Worm (Caenorhabditis elegans): ENCODE data around the gene Y62H9A.16.

Gene Y62H9A.16

DNA sequence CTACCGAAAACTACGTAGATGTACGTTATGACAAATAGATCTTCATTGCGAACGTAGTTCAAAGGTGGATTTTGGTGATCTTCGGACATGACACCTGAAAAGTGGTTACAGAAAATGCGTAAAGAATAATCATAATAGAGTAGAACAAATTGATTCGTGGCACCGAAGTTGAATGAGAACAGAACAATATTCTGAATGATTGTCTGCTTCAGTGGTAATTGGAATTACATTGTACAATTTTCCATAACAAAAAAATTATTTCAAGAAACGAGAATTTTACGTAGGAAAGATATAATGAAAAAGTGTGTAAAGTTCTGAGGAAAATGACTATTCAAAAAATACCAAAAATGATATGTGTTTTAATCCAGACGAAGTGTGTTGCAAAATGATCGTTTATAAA is 15.4 kb upstream of the Y62H9A.16 start, which contains the start of gene Y62H9A.10:
TSS of gene Y62H9A.10 (minus strand) at position 101 of the 400 bp plus-strand sequence.
- no peak for TF ChIP-seq fax-1 (tag; optimal IDR thresholded peaks at IDR 0.05)
- TF ChIP-seq ceh-6 (GFP tag; optimal IDR thresholded peaks at IDR 0.05), result no peak
- no peak for TF ChIP-seq C08G9.2 (tag; optimal IDR thresholded peaks at IDR 0.05)
- TF ChIP-seq madf-2 (tag; optimal IDR thresholded peaks at IDR 0.05), result no peak
- TF ChIP-seq fkh-10 (GFP tag; optimal IDR thresholded peaks at IDR 0.05), result no peak
- TF ChIP-seq ceh-14 (tag; optimal IDR thresholded peaks at IDR 0.05), result no peak
- TF ChIP-seq ceh-48 (tag; optimal IDR thresholded peaks at IDR 0.05), result no peak
- TF ChIP-seq tbx-2 (tag; optimal IDR thresholded peaks at IDR 0.05), result no peak

DNA sequence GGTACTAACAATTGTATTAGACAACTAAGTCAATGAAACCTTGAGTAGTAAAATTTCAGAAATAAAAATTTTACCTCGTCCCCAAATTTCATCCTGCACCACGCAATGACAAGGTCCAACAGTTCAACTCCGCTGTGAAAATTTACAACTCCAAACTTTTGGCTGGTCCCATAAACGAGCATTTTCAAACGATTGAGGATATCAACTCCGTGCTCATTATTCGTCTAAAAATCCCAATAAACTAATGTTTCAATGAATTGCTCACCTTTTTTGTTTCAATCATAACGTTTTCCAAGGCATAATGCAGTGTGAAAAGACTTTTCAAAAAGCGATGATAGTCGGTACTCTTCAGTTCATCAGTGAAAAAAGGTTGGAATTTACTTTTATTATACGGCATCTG is 11.5 kb upstream of the Y62H9A.16 start:
- TF ChIP-seq ets-4 (tag; optimal IDR thresholded peaks at IDR 0.05) (no peak), unc-42 (tag; optimal IDR thresholded peaks at IDR 0.05) (no peak), ttx-3 (tag; optimal IDR thresholded peaks at IDR 0.05) (no peak), unc-3 (GFP tag; conservative IDR thresholded peaks at IDR 0.05) (no peak), unc-3 (tag; optimal IDR thresholded peaks at IDR 0.05) (no peak), ceh-22 (tag; optimal IDR thresholded peaks at IDR 0.05) (no peak), ceh-2 (tag; optimal IDR thresholded peaks at IDR 0.05) (no peak), C08G9.2 (tag; optimal IDR thresholded peaks at IDR 0.05) (no peak), syd-9 (tag; optimal IDR thresholded peaks at IDR 0.05) (no peak), pros-1 (tag; optimal IDR thresholded peaks at IDR 0.05) (no peak), che-1 (tag; optimal IDR thresholded peaks at IDR 0.05) (no peak), unc-55 (GFP tag; optimal IDR thresholded peaks at IDR 0.05) (no peak), ceh-48 (tag; optimal IDR thresholded peaks at IDR 0.05) (no peak), dmd-4 (tag; optimal IDR thresholded peaks at IDR 0.05; ENCODE audit: borderline replicate concordance) (no peak), hlh-15 (tag; optimal IDR thresholded peaks at IDR 0.05) (no peak), hlh-13 (GFP tag; optimal IDR thresholded peaks at IDR 0.05) (no peak), C38D4.7 (GFP tag; optimal IDR thresholded peaks at IDR 0.05) (no peak), hlh-30 (tag; optimal IDR thresholded peaks at IDR 0.05; ENCODE audit: insufficient read depth) (no peak), unc-86 (tag; optimal IDR thresholded peaks at IDR 0.05) (no peak), pax-1 (tag; optimal IDR thresholded peaks at IDR 0.05) (no peak), fkh-6 (tag; optimal IDR thresholded peaks at IDR 0.05) (no peak)

DNA sequence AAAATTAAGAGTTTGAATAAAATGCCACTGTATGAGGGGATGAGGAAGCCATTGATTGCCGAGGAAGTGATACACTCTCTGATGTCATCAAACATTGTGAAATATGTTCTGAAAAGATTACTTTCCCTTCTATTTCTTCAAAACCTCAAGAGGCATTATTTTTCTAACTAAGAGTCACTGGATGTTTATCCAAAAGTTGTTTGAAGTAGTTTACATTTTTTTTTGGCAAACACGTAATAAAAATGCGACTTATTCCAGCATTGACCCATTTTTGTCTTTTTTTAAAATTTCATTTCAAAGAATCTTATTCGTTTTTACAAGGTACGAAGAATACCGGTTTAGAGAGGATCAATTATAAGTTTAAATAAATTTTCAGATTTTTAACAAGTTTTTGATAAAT is 10.8 kb upstream of the Y62H9A.16 start, which contains the start of gene Y62H9A.11:
TSS of gene Y62H9A.11 (minus strand) at position 101 of the 400 bp plus-strand sequence.
- TF ChIP-seq fkh-10 (GFP tag; optimal IDR thresholded peaks at IDR 0.05) (no peak), ceh-30 (tag; optimal IDR thresholded peaks at IDR 0.05) (no peak), tbx-7 (tag; optimal IDR thresholded peaks at IDR 0.05) (no peak), unc-3 (GFP tag; conservative IDR thresholded peaks at IDR 0.05) (no peak), unc-3 (tag; optimal IDR thresholded peaks at IDR 0.05) (no peak), zip-5 (tag; optimal IDR thresholded peaks at IDR 0.05) (no peak), ets-4 (tag; optimal IDR thresholded peaks at IDR 0.05) (no peak), elt-4 (tag; optimal IDR thresholded peaks at IDR 0.05) (no peak), syd-9 (tag; optimal IDR thresholded peaks at IDR 0.05) (no peak), ceh-45 (GFP tag; IDR thresholded peaks at IDR 0.05) (no peak), fax-1 (tag; optimal IDR thresholded peaks at IDR 0.05) (no peak), ceh-22 (tag; optimal IDR thresholded peaks at IDR 0.05) (no peak), nhr-232 (tag; optimal IDR thresholded peaks at IDR 0.05) (no peak), T23F11.4 (GFP tag; optimal IDR thresholded peaks at IDR 0.05) (no peak), ceh-6 (GFP tag; optimal IDR thresholded peaks at IDR 0.05) (no peak), sox-2 (GFP tag; IDR thresholded peaks at IDR 0.05) (no peak), elt-2 (tag; optimal IDR thresholded peaks at IDR 0.05) (no peak), nhr-11 (tag; optimal IDR thresholded peaks at IDR 0.05) (no peak), hlh-30 (tag; optimal IDR thresholded peaks at IDR 0.05; ENCODE audit: insufficient read depth) (no peak)

DNA sequence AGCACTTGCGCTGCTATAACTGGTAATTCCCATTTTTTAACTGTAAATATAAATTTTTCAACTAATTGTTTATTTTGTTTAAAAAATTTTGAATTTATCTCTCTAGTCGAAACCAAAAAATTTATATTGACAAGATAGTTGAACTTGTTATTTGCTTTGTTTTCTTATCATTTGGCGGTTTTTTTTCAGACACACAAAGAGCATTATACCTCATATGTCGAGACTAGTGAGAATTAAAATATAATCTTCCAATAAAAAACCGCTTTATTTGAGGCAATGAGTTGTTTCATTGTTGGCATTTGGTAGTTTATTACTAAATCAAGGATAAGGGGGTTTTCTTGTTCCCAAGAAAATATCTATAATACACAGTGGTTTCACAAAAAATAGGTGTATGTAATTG is 9.9 kb upstream of the Y62H9A.16 start:
- TF ChIP-seq elt-2 (tag; optimal IDR thresholded peaks at IDR 0.05), result no peak
- no peak for TF ChIP-seq C38D4.7 (GFP tag; optimal IDR thresholded peaks at IDR 0.05)
- no peak for TF ChIP-seq unc-3 (GFP tag; conservative IDR thresholded peaks at IDR 0.05)
- TF ChIP-seq unc-3 (tag; optimal IDR thresholded peaks at IDR 0.05), result no peak
- TF ChIP-seq pha-4 (tag; optimal IDR thresholded peaks at IDR 0.05), result no peak
- no peak for TF ChIP-seq hlh-13 (GFP tag; optimal IDR thresholded peaks at IDR 0.05)
- TF ChIP-seq ahr-1 (tag; optimal IDR thresholded peaks at IDR 0.05), result no peak
